Fruit fly (Drosophila melanogaster) whole organism, adult: ENCODE measurements around the gene Dred.

Source experiments
- CG11617 ChIP-seq: fragments of 200-800 bp; sonication (Bioruptor generic); optimal IDR thresholded peaks from 2 replicates; lab custom pipeline; 2017; ENCODE audit warnings: mild to moderate bottlenecking, missing biosample characterization, missing genetic modification reagents, missing genetic modification characterization
- CG12768 ChIP-seq: fragments of 200-800 bp; sonication (Bioruptor generic); optimal IDR thresholded peaks from 2 replicates; lab custom pipeline; 2017; ENCODE audit warnings: missing biosample characterization, missing genetic modification characterization, mild to moderate bottlenecking, moderate library complexity, missing genetic modification reagents
- CG33017 ChIP-seq: fragments of 200-800 bp; sonication (Bioruptor generic); optimal IDR thresholded peaks from 2 replicates; lab custom pipeline; 2018; ENCODE audit warnings: missing biosample characterization, mild to moderate bottlenecking, missing genetic modification characterization, moderate library complexity
- CG5204 ChIP-seq: fragments of 200-800 bp; sonication (Bioruptor generic); optimal IDR thresholded peaks from 2 replicates; lab custom pipeline; 2016; ENCODE audit warnings: missing biosample characterization, missing genetic modification characterization
- Crg-1 ChIP-seq: fragments of 200-800 bp; sonication (Bioruptor generic); optimal IDR thresholded peaks from 2 replicates; lab custom pipeline; 2016; ENCODE audit warnings: missing biosample characterization, missing genetic modification characterization
- pad ChIP-seq: fragments of 200-800 bp; sonication (Bioruptor generic); optimal IDR thresholded peaks from 3 replicates; lab custom pipeline; 2017; ENCODE audit warnings: missing biosample characterization, missing genetic modification characterization, mild to moderate bottlenecking, moderate library complexity, missing genetic modification reagents

dm6 chr3L:19560695-19561246 lies 16.8 kb upstream of the Dred start:
- no peak for TF ChIP-seq CG12768 (GFP tag; lab: Kevin White, UChicago)
- no peak for TF ChIP-seq CG33017 (tag; lab: Kevin White, UChicago)
- no peak for TF ChIP-seq CG11617 (GFP tag; lab: Kevin White, UChicago)
- no peak for TF ChIP-seq Crg-1 (GFP tag; lab: Kevin White, UChicago)
- peak; percentile 50 for TF ChIP-seq CG5204
- TF ChIP-seq pad (GFP tag; lab: Kevin White, UChicago): no peak
